Fruit fly (Drosophila melanogaster) whole organism, embryonic: Measurements from ENCODE around the gene CG15930.

ENCODE experiments used
- Bdp1 ChIP-seq: fragments of 200-800 bp; sonication (Bioruptor generic); optimal IDR thresholded peaks from 3 replicates; lab custom pipeline; 2016; ENCODE audit warnings: missing biosample characterization, missing genetic modification characterization
- BtbVII ChIP-seq: fragments of 200-800 bp; sonication (Bioruptor generic); optimal IDR thresholded peaks from 3 replicates; lab custom pipeline; 2017; ENCODE audit warnings: missing biosample characterization, mild to moderate bottlenecking, missing genetic modification characterization
- CG10147 ChIP-seq: fragments of 200-800 bp; sonication (Bioruptor generic); optimal IDR thresholded peaks from 2 replicates; lab custom pipeline; 2019; ENCODE audit warnings: missing biosample characterization, mild to moderate bottlenecking, missing genetic modification characterization, moderate library complexity
- CG10543 ChIP-seq: fragments of 200-800 bp; sonication (Bioruptor generic); optimal IDR thresholded peaks from 3 replicates; lab custom pipeline; 2017; ENCODE audit warnings: missing biosample characterization, mild to moderate bottlenecking, missing genetic modification characterization, moderate library complexity
- CG11456 ChIP-seq: fragments of 200-800 bp; sonication (Bioruptor generic); IDR thresholded peaks from 3 replicates; pipeline ENCODE4 v1.3.6; 2022; ENCODE audit warnings: missing biosample characterization, missing genetic modification characterization
- CG11560 ChIP-seq: fragments of 200-800 bp; sonication (Bioruptor generic); IDR thresholded peaks from 3 replicates; pipeline ENCODE4 v1.3.6; 2022; ENCODE audit warnings: missing biosample characterization, missing genetic modification characterization
- CG12104 ChIP-seq: fragments of 200-800 bp; sonication (Bioruptor generic); optimal IDR thresholded peaks from 3 replicates; lab custom pipeline; 2016; ENCODE audit warnings: missing biosample characterization, missing genetic modification characterization
- CG12299 ChIP-seq: fragments of 200-800 bp; sonication (Bioruptor generic); optimal IDR thresholded peaks from 2 replicates; lab custom pipeline; 2018; ENCODE audit warnings: missing biosample characterization, mild to moderate bottlenecking, missing genetic modification characterization
- CG12659 ChIP-seq: fragments of 200-800 bp; sonication (Bioruptor generic); optimal IDR thresholded peaks from 3 replicates; lab custom pipeline; 2017; ENCODE audit warnings: mild to moderate bottlenecking, missing biosample characterization, missing genetic modification reagents, missing genetic modification characterization
- CG12744 ChIP-seq: fragments of 200-800 bp; sonication (Bioruptor generic); optimal IDR thresholded peaks from 2 replicates; lab custom pipeline; 2016; ENCODE audit warnings: missing biosample characterization, missing genetic modification characterization
- CG12769 ChIP-seq: fragments of 200-800 bp; sonication (Bioruptor generic); optimal IDR thresholded peaks from 2 replicates; lab custom pipeline; 2019; ENCODE audit warnings: missing biosample characterization, mild to moderate bottlenecking, missing genetic modification characterization, moderate library complexity
- CG15073 ChIP-seq: fragments of 200-800 bp; sonication (Bioruptor generic); optimal IDR thresholded peaks from 2 replicates; lab custom pipeline; 2016; ENCODE audit warnings: missing biosample characterization, missing genetic modification characterization
- CG17186 ChIP-seq: fragments of 200-800 bp; sonication (Bioruptor generic); optimal IDR thresholded peaks from 3 replicates; lab custom pipeline; 2017; ENCODE audit warnings: missing biosample characterization, missing genetic modification reagents, missing genetic modification characterization
- CG17385 ChIP-seq: fragments of 200-800 bp; sonication (Bioruptor generic); optimal IDR thresholded peaks from 3 replicates; lab custom pipeline; 2018; ENCODE audit warnings: missing biosample characterization, mild to moderate bottlenecking, missing genetic modification characterization
- CG2129 ChIP-seq: fragments of 200-800 bp; sonication (Bioruptor generic); IDR thresholded peaks from 2 replicates; pipeline ENCODE4 v1.3.6; 2022; ENCODE audit warnings: missing biosample characterization, missing genetic modification characterization; ENCODE audit not compliant: partially characterized antibody
- CG32532 ChIP-seq: fragments of 200-800 bp; sonication (Bioruptor generic); IDR thresholded peaks from 2 replicates; pipeline ENCODE4 v1.3.6; 2022; ENCODE audit warnings: missing biosample characterization, missing genetic modification characterization
- CG32767 ChIP-seq: fragments of 200-800 bp; sonication (Bioruptor generic); IDR thresholded peaks from 2 replicates; pipeline ENCODE4 v1.3.6; 2022; ENCODE audit warnings: missing biosample characterization, missing genetic modification characterization
- CG3726 ChIP-seq: fragments of 200-800 bp; sonication (Bioruptor generic); IDR thresholded peaks from 3 replicates; pipeline ENCODE4, ENCODE4 v1.3.6; 2022; ENCODE audit warnings: missing biosample characterization, missing genetic modification characterization
- CG6683 ChIP-seq: fragments of 200-800 bp; sonication (Bioruptor generic); optimal IDR thresholded peaks from 2 replicates; lab custom pipeline; 2017; ENCODE audit warnings: missing biosample characterization, mild to moderate bottlenecking, missing genetic modification characterization, missing genetic modification reagents
- CG6854 ChIP-seq: fragments of 200-800 bp; sonication (Bioruptor generic); optimal IDR thresholded peaks from 3 replicates; lab custom pipeline; 2017; ENCODE audit warnings: missing biosample characterization, mild to moderate bottlenecking, missing genetic modification characterization
- CG9437 ChIP-seq: fragments of 200-800 bp; sonication (Bioruptor generic); optimal IDR thresholded peaks from 2 replicates; lab custom pipeline; 2018; ENCODE audit warnings: missing biosample characterization, mild to moderate bottlenecking, missing genetic modification characterization
- CG9817 ChIP-seq: fragments of 200-800 bp; sonication (Bioruptor generic); optimal IDR thresholded peaks from 2 replicates; lab custom pipeline; 2018; ENCODE audit warnings: missing biosample characterization, mild to moderate bottlenecking, missing genetic modification characterization, moderate library complexity
- CG9932 ChIP-seq: fragments of 200-800 bp; sonication (Bioruptor generic); IDR thresholded peaks from 2 replicates; pipeline ENCODE4 v1.3.6; 2022; ENCODE audit warnings: missing biosample characterization, missing genetic modification characterization
- Camta ChIP-seq: fragments of 200-800 bp; sonication (Bioruptor generic); optimal IDR thresholded peaks from 2 replicates; lab custom pipeline; 2016; ENCODE audit warnings: missing biosample characterization, missing genetic modification characterization
- D19B ChIP-seq: fragments of 200-800 bp; sonication (Bioruptor generic); optimal IDR thresholded peaks from 2 replicates; lab custom pipeline; 2017; ENCODE audit warnings: missing biosample characterization, mild to moderate bottlenecking, missing genetic modification characterization
- Gsc ChIP-seq: fragments of 200-800 bp; sonication (Bioruptor generic); IDR thresholded peaks from 2 replicates; pipeline ENCODE4 v1.3.6; 2022; ENCODE audit warnings: missing biosample characterization, missing genetic modification characterization
- Lim3 ChIP-seq: fragments of 200-800 bp; sonication (Bioruptor generic); IDR thresholded peaks from 2 replicates; pipeline ENCODE4 v1.3.6; 2022; ENCODE audit warnings: missing biosample characterization, missing genetic modification characterization
- Mad ChIP-seq: fragments of 200-800 bp; sonication (Bioruptor generic); optimal IDR thresholded peaks from 2 replicates; lab custom pipeline; 2016; ENCODE audit warnings: missing biosample characterization, missing genetic modification characterization
- Oli ChIP-seq: fragments of 200-800 bp; sonication (Bioruptor generic); optimal IDR thresholded peaks from 2 replicates; lab custom pipeline; 2018; ENCODE audit warnings: missing biosample characterization, mild to moderate bottlenecking, missing genetic modification characterization, moderate library complexity
- Ravus ChIP-seq: fragments of 200-800 bp; sonication (Bioruptor generic); IDR thresholded peaks from 2 replicates; pipeline ENCODE4 v1.3.6; 2022; ENCODE audit warnings: missing biosample characterization, missing genetic modification characterization
- Rfx ChIP-seq: fragments of 200-800 bp; sonication (Bioruptor generic); IDR thresholded peaks from 2 replicates; pipeline ENCODE4 v1.3.6; 2022; ENCODE audit warnings: missing biosample characterization, missing genetic modification characterization
- ash1 ChIP-seq: fragments of 200-800 bp; sonication (Bioruptor generic); optimal IDR thresholded peaks from 2 replicates; lab custom pipeline; 2018; ENCODE audit warnings: missing biosample characterization, mild to moderate bottlenecking, missing genetic modification characterization
- cas ChIP-seq: fragments of 200-800 bp; sonication (Bioruptor generic); IDR thresholded peaks from 2 replicates; pipeline ENCODE4 v1.3.6; 2022; ENCODE audit warnings: missing biosample characterization, missing genetic modification characterization
- ci ChIP-seq: fragments of 200-800 bp; sonication (Bioruptor generic); IDR thresholded peaks from 3 replicates; pipeline ENCODE4 v1.3.6; 2022; ENCODE audit warnings: missing biosample characterization, missing genetic modification characterization
- dimm ChIP-seq: fragments of 200-800 bp; sonication (Bioruptor generic); IDR thresholded peaks from 2 replicates; pipeline ENCODE4 v1.3.6; 2022; ENCODE audit warnings: missing biosample characterization, missing genetic modification characterization
- exex ChIP-seq: fragments of 200-800 bp; sonication (Bioruptor generic); optimal IDR thresholded peaks from 4 replicates; lab custom pipeline; 2018; ENCODE audit warnings: missing biosample characterization, mild to moderate bottlenecking, missing genetic modification characterization, moderate library complexity
- fd3F ChIP-seq: fragments of 200-800 bp; sonication (Bioruptor generic); optimal IDR thresholded peaks from 2 replicates; lab custom pipeline; 2018; ENCODE audit warnings: missing biosample characterization, mild to moderate bottlenecking, missing genetic modification characterization, moderate library complexity
- fd96Cb ChIP-seq: fragments of 200-800 bp; sonication (Bioruptor generic); optimal IDR thresholded peaks from 2 replicates; lab custom pipeline; 2018; ENCODE audit warnings: missing biosample characterization, mild to moderate bottlenecking, missing genetic modification characterization, moderate library complexity
- gfzf ChIP-seq: fragments of 200-800 bp; sonication (Bioruptor generic); optimal IDR thresholded peaks from 2 replicates; lab custom pipeline; 2016; ENCODE audit warnings: missing biosample characterization, mild to moderate bottlenecking, missing genetic modification characterization, moderate library complexity
- hbn ChIP-seq: fragments of 200-800 bp; sonication (Bioruptor generic); IDR thresholded peaks from 2 replicates; pipeline ENCODE4 v1.3.6; 2022; ENCODE audit warnings: missing biosample characterization, missing genetic modification characterization; ENCODE audit not compliant: partially characterized antibody
- jing ChIP-seq: fragments of 200-800 bp; sonication (Bioruptor generic); optimal IDR thresholded peaks from 2 replicates; lab custom pipeline; 2018; ENCODE audit warnings: missing biosample characterization, mild to moderate bottlenecking, missing genetic modification characterization
- lbe ChIP-seq: fragments of 200-800 bp; sonication (Bioruptor generic); optimal IDR thresholded peaks from 2 replicates; lab custom pipeline; 2016; ENCODE audit warnings: missing biosample characterization, mild to moderate bottlenecking, missing genetic modification characterization
- nmo ChIP-seq: fragments of 200-800 bp; sonication (Bioruptor generic); optimal IDR thresholded peaks from 2 replicates; lab custom pipeline; 2018; ENCODE audit warnings: missing biosample characterization, mild to moderate bottlenecking, missing genetic modification characterization, moderate library complexity
- p53 ChIP-seq: fragments of 200-800 bp; sonication (Bioruptor generic); optimal IDR thresholded peaks from 2 replicates; lab custom pipeline; 2016; ENCODE audit warnings: missing biosample characterization, missing genetic modification characterization
- pb ChIP-seq: fragments of 200-800 bp; sonication (Bioruptor generic); optimal IDR thresholded peaks from 3 replicates; lab custom pipeline; 2016; ENCODE audit warnings: missing biosample characterization, missing genetic modification characterization
- rib ChIP-seq: fragments of 200-800 bp; sonication (Bioruptor generic); IDR thresholded peaks from 2 replicates; pipeline ENCODE4 v1.3.6; 2022; ENCODE audit warnings: missing biosample characterization, missing genetic modification characterization
- sim ChIP-seq: fragments of 200-800 bp; sonication (Bioruptor generic); IDR thresholded peaks from 2 replicates; pipeline ENCODE4 v1.3.6; 2022; ENCODE audit warnings: missing biosample characterization, missing genetic modification characterization
- tin ChIP-seq: fragments of 200-800 bp; sonication (Bioruptor generic); optimal IDR thresholded peaks from 3 replicates; lab custom pipeline; 2016; ENCODE audit warnings: missing biosample characterization, missing genetic modification characterization
- tio ChIP-seq: fragments of 200-800 bp; sonication (Bioruptor generic); optimal IDR thresholded peaks from 2 replicates; lab custom pipeline; 2017; ENCODE audit warnings: missing biosample characterization, missing genetic modification characterization, inconsistent platforms
- tx ChIP-seq: fragments of 200-800 bp; sonication (Bioruptor generic); optimal IDR thresholded peaks from 2 replicates; lab custom pipeline; 2016; ENCODE audit warnings: missing biosample characterization, missing genetic modification characterization
- vnd ChIP-seq: fragments of 200-800 bp; sonication (Bioruptor generic); IDR thresholded peaks from 3 replicates; pipeline ENCODE4 v1.3.6; 2022; ENCODE audit warnings: missing biosample characterization, missing genetic modification characterization; ENCODE audit not compliant: partially characterized antibody
- zen ChIP-seq: fragments of 200-800 bp; sonication (Bioruptor generic); optimal IDR thresholded peaks from 3 replicates; lab custom pipeline; 2018; ENCODE audit warnings: missing biosample characterization, mild to moderate bottlenecking, missing genetic modification characterization, moderate library complexity

CG15930 gene

DNA sequence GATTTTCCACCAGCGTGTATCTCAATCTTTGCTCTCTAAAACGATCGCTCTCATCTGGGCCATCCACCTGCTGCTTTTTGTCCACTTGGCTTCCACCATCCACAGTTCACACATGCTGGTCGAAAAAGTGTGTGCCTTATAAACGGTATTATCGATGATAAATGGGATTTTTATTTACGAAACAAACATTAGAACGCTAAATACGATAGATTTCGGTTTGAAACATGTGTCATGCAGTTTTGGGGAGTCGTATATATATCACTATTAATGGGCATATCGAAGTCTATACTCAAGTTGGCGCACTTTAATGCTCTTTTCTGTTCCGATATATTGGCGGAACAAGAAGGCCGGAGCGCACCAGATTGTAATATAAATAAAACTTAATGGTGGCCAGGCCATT is 39.9 kb upstream of the CG15930 start (continued):
- TF ChIP-seq CG6683 (no peak), CG17186 (GFP tag; lab: Kevin White, UChicago) (no peak), ci (GFP tag; lab: Robert Waterston, UW) (0 out of 3 replicates have a peak, but pooled peaks have one; percentile 43), zen (tag; lab: Kevin White, UChicago) (no peak), pb (GFP tag; lab: Kevin White, UChicago) (no peak), CG9437 (GFP tag; lab: Kevin White, UChicago) (no peak), tx (no peak), Rfx (peak; percentile 37; the same call in 1 of the 2 replicates), fd3F (GFP tag; lab: Kevin White, UChicago) (no peak), CG3726 (no peak), Oli (peak; percentile 24), Ravus (GFP tag; lab: Robert Waterston, UW) (no peak), Bdp1 (no peak), CG11560 (tag; lab: Robert Waterston, UW) (no peak), exex (tag; lab: Kevin White, UChicago) (no peak), BtbVII (GFP tag; lab: Kevin White, UChicago) (no peak), CG17385 (GFP tag; lab: Kevin White, UChicago) (no peak), rib (GFP tag; lab: Robert Waterston, UW) (no peak), dimm (GFP tag; lab: Robert Waterston, UW) (no peak), CG11456 (GFP tag; lab: Robert Waterston, UW) (0 out of 3 replicates have a peak, but pooled peaks have one; percentile 33), D19B (GFP tag; lab: Kevin White, UChicago) (peak; percentile 28), CG2129 (GFP tag; lab: Robert Waterston, UW) (no peak), CG10543 (GFP tag; lab: Kevin White, UChicago) (no peak), gfzf (GFP tag; lab: Kevin White, UChicago) (no peak), lbe (GFP tag; lab: Kevin White, UChicago) (no peak), tio (GFP tag; lab: Kevin White, UChicago) (no peak), CG32767 (GFP tag; lab: Robert Waterston, UW) (no peak), CG10147 (GFP tag; lab: Kevin White, UChicago) (no peak), CG32532 (GFP tag; lab: Robert Waterston, UW) (no peak), CG12299 (no peak), CG12104 (GFP tag; lab: Kevin White, UChicago) (no peak), jing (GFP tag; lab: Kevin White, UChicago) (no peak), sim (no peak), vnd (GFP tag; lab: Robert Waterston, UW) (no peak), nmo (GFP tag; lab: Kevin White, UChicago) (peak; percentile 15), ash1 (GFP tag; lab: Kevin White, UChicago) (no peak), cas (GFP tag; lab: Robert Waterston, UW) (no peak), Gsc (GFP tag; lab: Robert Waterston, UW) (no peak), CG6854 (no peak), hbn (no peak), CG9817 (no peak), Lim3 (GFP tag; lab: Robert Waterston, UW) (no peak), CG12744 (GFP tag; lab: Kevin White, UChicago) (no peak), CG15073 (GFP tag; lab: Kevin White, UChicago) (no peak), tin (GFP tag; lab: Kevin White, UChicago) (no peak), p53 (no peak), Mad (GFP tag; lab: Kevin White, UChicago) (no peak), CG12659 (GFP tag; lab: Kevin White, UChicago) (no peak), Camta (no peak), fd96Cb (tag; lab: Kevin White, UChicago) (peak; percentile 0), CG12769 (tag; lab: Kevin White, UChicago) (peak; percentile 37), CG9932 (GFP tag; lab: Robert Waterston, UW) (peak; percentile 30; the same call in 1 of the 2 replicates)
